Worm (Caenorhabditis elegans): ENCODE data around the gene rbc-2.
A peak's percentile ranks its signal among the peaks of the same experiment; 100 is the strongest.

The rbc-2 gene

DNA sequence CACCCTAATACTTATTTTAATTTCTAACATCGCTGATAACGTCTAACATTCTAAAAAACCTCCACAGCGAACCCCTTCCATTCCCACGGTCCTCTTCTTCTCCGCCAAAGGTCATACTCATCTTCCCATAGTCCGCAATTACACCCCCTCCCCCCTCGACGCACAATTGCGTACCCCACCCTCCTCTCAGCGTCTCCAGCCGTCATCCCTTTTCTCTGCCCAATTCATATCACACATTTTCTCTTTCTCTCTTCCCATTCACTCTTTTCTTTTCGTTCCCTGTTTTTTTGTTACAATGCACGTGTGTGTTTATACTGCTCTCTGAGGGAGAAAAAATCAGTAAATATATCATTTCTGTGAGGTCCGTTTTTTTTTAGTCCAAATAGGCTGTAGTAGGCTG, 56.6 kb downstream of the rbc-2 start (continued):
- TF ChIP-seq ZK185.1 (tag; optimal IDR thresholded peaks at IDR 0.05; ENCODE audit: poor library complexity, severe bottlenecking) (no peak), ceh-100 (GFP tag; IDR thresholded peaks at IDR 0.05) (no peak), ccch-3 (GFP tag; optimal IDR thresholded peaks at IDR 0.05) (no peak), lir-1 (GFP tag; conservative IDR thresholded peaks at IDR 0.05) (no peak), zim-3 (tag; optimal IDR thresholded peaks at IDR 0.05) (no peak), nhr-120 (GFP tag; IDR thresholded peaks at IDR 0.05) (no peak), repo-1 (tag; optimal IDR thresholded peaks at IDR 0.05) (no peak), nfyb-1 (GFP tag; IDR thresholded peaks at IDR 0.05) (no peak), F10E7.11 (tag; optimal IDR thresholded peaks at IDR 0.05) (no peak), ets-4 (GFP tag; optimal IDR thresholded peaks at IDR 0.05) (no peak), dpff-1 (tag; optimal IDR thresholded peaks at IDR 0.05) (no peak), attf-5 (GFP tag; optimal IDR thresholded peaks at IDR 0.05) (peak; percentile 72), nfya-1 (tag; optimal IDR thresholded peaks at IDR 0.05; ENCODE audit: borderline replicate concordance, insufficient read depth) (no peak), athp-1 (tag; optimal IDR thresholded peaks at IDR 0.05) (no peak), ceh-58 (GFP tag; IDR thresholded peaks at IDR 0.05) (no peak), F33H1.4 (GFP tag; IDR thresholded peaks at IDR 0.05) (no peak), T07F8.4 (tag; optimal IDR thresholded peaks at IDR 0.05) (no peak), egrh-3 (GFP tag; IDR thresholded peaks at IDR 0.05) (peak; percentile 73), lsl-1 (GFP tag; optimal IDR thresholded peaks at IDR 0.05) (no peak), ztf-28 (GFP tag; IDR thresholded peaks at IDR 0.05) (no peak), C06A6.2 (GFP tag; conservative IDR thresholded peaks at IDR 0.05) (no peak), lin-40 (tag; optimal IDR thresholded peaks at IDR 0.05) (no peak), snpc-1.1 (tag; optimal IDR thresholded peaks at IDR 0.05; ENCODE audit: insufficient read depth) (no peak), hlh-12 (tag; optimal IDR thresholded peaks at IDR 0.05) (no peak), F55B11.4 (tag; optimal IDR thresholded peaks at IDR 0.05; ENCODE audit: borderline replicate concordance, insufficient read depth) (no peak), F52B5.7 (tag; optimal IDR thresholded peaks at IDR 0.05) (no peak), Y56A3A.18 (GFP tag; IDR thresholded peaks at IDR 0.05) (no peak), bed-2 (GFP tag; IDR thresholded peaks at IDR 0.05) (no peak), Y67H2A.10 (GFP tag; conservative IDR thresholded peaks at IDR 0.05) (no peak), ceh-27 (GFP tag; optimal IDR thresholded peaks at IDR 0.05) (peak; percentile 57), F22D6.2 (tag; optimal IDR thresholded peaks at IDR 0.05) (no peak), hmg-20 (GFP tag; IDR thresholded peaks at IDR 0.05) (no peak), sptf-2 (GFP tag; optimal IDR thresholded peaks at IDR 0.05) (no peak), F23B12.7 (tag; optimal IDR thresholded peaks at IDR 0.05; ENCODE audit: insufficient read depth) (peak; percentile 11), unc-62 (GFP tag; optimal IDR thresholded peaks at IDR 0.05) (no peak), nfya-2 (GFP tag; IDR thresholded peaks at IDR 0.05) (no peak), rcor-1 (GFP tag; IDR thresholded peaks at IDR 0.05) (0 out of 2 replicates have a peak, but pooled peaks have one; percentile 38), somi-1 (GFP tag; optimal IDR thresholded peaks at IDR 0.05) (no peak), hmg-1.2 (GFP tag; IDR thresholded peaks at IDR 0.05) (peak; percentile 56; the same call in 1 of the 2 replicates), Y95B8A.8 (GFP tag; IDR thresholded peaks at IDR 0.05) (no peak), ztf-22 (GFP tag; optimal IDR thresholded peaks at IDR 0.05) (no peak), hrde-1 (tag; optimal IDR thresholded peaks at IDR 0.05; ENCODE audit: borderline replicate concordance) (no peak), fkh-3 (tag; optimal IDR thresholded peaks at IDR 0.05) (no peak), let-526 (GFP tag; IDR thresholded peaks at IDR 0.05) (no peak), lsy-27 (tag; optimal IDR thresholded peaks at IDR 0.05; ENCODE audit: borderline replicate concordance, insufficient read depth) (no peak), xnd-1 (tag; optimal IDR thresholded peaks at IDR 0.05) (no peak), bed-1 (GFP tag; IDR thresholded peaks at IDR 0.05) (no peak), ztf-6 (GFP tag; IDR thresholded peaks at IDR 0.05) (no peak), aptf-2 (GFP tag; conservative IDR thresholded peaks at IDR 0.05) (no peak)
